Worm (Caenorhabditis elegans) whole organism, L1 larva: ENCODE data around the gene attf-3.
"Not testable (repeated sequence)": the region's sequence is repeated elsewhere in the genome, so short reads cannot be mapped to it uniquely, and the experiment has no call there.

ENCODE experiments used
- C04F5.9 ChIP-seq: sonication (generic microtip); optimal IDR thresholded peaks from 2 replicates; lab custom pipeline; 2016; ENCODE audit warnings: missing genetic modification characterization, missing compliant biosample characterization
- C34B4.2 ChIP-seq: sonication (generic microtip); optimal IDR thresholded peaks from 2 replicates; lab custom pipeline; 2017; ENCODE audit warnings: mild to moderate bottlenecking, missing genetic modification characterization, missing compliant biosample characterization
- F16B12.6 ChIP-seq: fragments of 150-350 bp; optimal IDR thresholded peaks from 2 replicates; lab custom pipeline; 2014; ENCODE audit warnings: missing biosample characterization, missing genetic modification characterization
- aha-1 ChIP-seq: fragments of 150-350 bp; optimal IDR thresholded peaks from 2 replicates; lab custom pipeline; 2014; ENCODE audit warnings: missing biosample characterization, missing genetic modification characterization
- ama-1 ChIP-seq: fragments of 150-350 bp; optimal IDR thresholded peaks from 2 replicates; lab custom pipeline; 2014
- ceh-63 ChIP-seq: fragments of 200-800 bp; sonication (Bioruptor generic); optimal IDR thresholded peaks from 2 replicates; lab custom pipeline; 2018; ENCODE audit warnings: mild to moderate bottlenecking, missing genetic modification characterization, missing compliant biosample characterization
- ceh-82 ChIP-seq, 3 experiments: fragments of 150-350 bp in 1 of 3; sonication (generic microtip) in 2 of 3; optimal IDR thresholded peaks; 2 replicates each; lab custom pipeline; 2014 to 2017; ENCODE audit warnings: missing biosample characterization in 3 of 3, missing genetic modification characterization in 3 of 3
- ceh-88 ChIP-seq: fragments of 200-800 bp; sonication (Bioruptor generic); IDR thresholded peaks from 2 replicates; pipeline ENCODE4 v1.3.6; 2022; ENCODE audit warnings: missing genetic modification characterization, missing compliant biosample characterization
- ceh-90 ChIP-seq: sonication (generic microtip); optimal IDR thresholded peaks from 2 replicates; lab custom pipeline; 2016; ENCODE audit warnings: missing genetic modification characterization, missing compliant biosample characterization
- ces-1 ChIP-seq: fragments of 150-350 bp; optimal IDR thresholded peaks from 2 replicates; lab custom pipeline; 2014; ENCODE audit warnings: missing biosample characterization, missing genetic modification reagents, missing genetic modification characterization
- dsc-1 ChIP-seq: sonication (generic microtip); optimal IDR thresholded peaks from 2 replicates; lab custom pipeline; 2016; ENCODE audit warnings: mild to moderate bottlenecking, missing genetic modification characterization, missing compliant biosample characterization
- efl-1 ChIP-seq, 4 experiments: fragments of 150-350 bp; optimal IDR thresholded peaks in 3 of 4; peaks in 1 of 4; 1 replicate in 1 of 4; 2 replicates in 3 of 4; lab custom pipeline; 2014; ENCODE audit warnings: missing biosample characterization in 2 of 4, missing genetic modification characterization in 2 of 4, missing genetic modification reagents in 2 of 4
- efl-3 ChIP-seq: fragments of 200-800 bp; sonication (Bioruptor generic); optimal IDR thresholded peaks from 2 replicates; lab custom pipeline; 2018; ENCODE audit warnings: mild to moderate bottlenecking, missing genetic modification characterization, missing compliant biosample characterization
- fkh-10 ChIP-seq: sonication (generic microtip); optimal IDR thresholded peaks from 2 replicates; lab custom pipeline; 2017; ENCODE audit warnings: missing biosample characterization, missing genetic modification reagents, missing genetic modification characterization
- fkh-4 ChIP-seq: sonication (generic microtip); optimal IDR thresholded peaks from 2 replicates; lab custom pipeline; 2016; ENCODE audit warnings: missing compliant biosample characterization, missing genetic modification characterization, borderline replicate concordance
- hlh-17 ChIP-seq: fragments of 200-800 bp; sonication (Bioruptor generic); optimal IDR thresholded peaks from 2 replicates; lab custom pipeline; 2018; ENCODE audit warnings: missing genetic modification characterization, mild to moderate bottlenecking, missing compliant biosample characterization, moderate library complexity, borderline replicate concordance
- hpl-2 ChIP-seq: fragments of 150-350 bp; optimal IDR thresholded peaks from 2 replicates; lab custom pipeline; 2014; ENCODE audit warnings: missing biosample characterization, missing genetic modification reagents, missing genetic modification characterization
- irx-1 ChIP-seq: sonication (generic microtip); optimal IDR thresholded peaks from 2 replicates; lab custom pipeline; 2016; ENCODE audit warnings: missing genetic modification characterization, missing compliant biosample characterization
- isw-1 ChIP-seq: fragments of 200-800 bp; sonication (Bioruptor generic); IDR thresholded peaks from 2 replicates; pipeline ENCODE4 v1.3.6; 2022; ENCODE audit warnings: missing genetic modification characterization, missing compliant biosample characterization
- jun-1 ChIP-seq: fragments of 150-350 bp; optimal IDR thresholded peaks from 2 replicates; lab custom pipeline; 2014; ENCODE audit warnings: missing biosample characterization, missing genetic modification reagents, missing genetic modification characterization
- lin-13 ChIP-seq: fragments of 150-350 bp; optimal IDR thresholded peaks from 2 replicates; lab custom pipeline; 2014; ENCODE audit warnings: missing biosample characterization, missing genetic modification reagents, missing genetic modification characterization
- lin-14 ChIP-seq: fragments of 200-800 bp; sonication (Bioruptor generic); optimal IDR thresholded peaks from 2 replicates; lab custom pipeline; 2018; ENCODE audit warnings: mild to moderate bottlenecking, missing genetic modification characterization, moderate library complexity, missing compliant biosample characterization
- lin-39 ChIP-seq: fragments of 150-350 bp; optimal IDR thresholded peaks from 2 replicates; lab custom pipeline; 2014; ENCODE audit warnings: missing biosample characterization, missing genetic modification reagents, missing genetic modification characterization
- lir-3 ChIP-seq: sonication (generic microtip); optimal IDR thresholded peaks from 2 replicates; lab custom pipeline; 2016; ENCODE audit warnings: mild to moderate bottlenecking, missing genetic modification characterization, moderate library complexity, missing compliant biosample characterization; ENCODE audit not compliant: poor library complexity
- mep-1 ChIP-seq: fragments of 150-350 bp; optimal IDR thresholded peaks from 2 replicates; lab custom pipeline; 2014; ENCODE audit warnings: missing biosample characterization, missing genetic modification characterization
- nhr-19 ChIP-seq: fragments of 200-800 bp; sonication (Bioruptor generic); conservative IDR thresholded peaks from 2 replicates; pipeline ENCODE4 v1.3.6; 2022; ENCODE audit warnings: missing genetic modification characterization, missing compliant biosample characterization
- nhr-237 ChIP-seq: fragments of 150-350 bp; optimal IDR thresholded peaks from 2 replicates; lab custom pipeline; 2014; ENCODE audit warnings: missing biosample characterization, missing genetic modification characterization
- nhr-28 ChIP-seq: fragments of 150-350 bp; optimal IDR thresholded peaks from 2 replicates; lab custom pipeline; 2014; ENCODE audit warnings: missing biosample characterization, missing genetic modification characterization
- nhr-71 ChIP-seq: sonication (generic microtip); optimal IDR thresholded peaks from 2 replicates; lab custom pipeline; 2016; ENCODE audit warnings: mild to moderate bottlenecking, missing genetic modification characterization, moderate library complexity, missing compliant biosample characterization
- nhr-76 ChIP-seq: sonication (generic microtip); optimal IDR thresholded peaks from 2 replicates; lab custom pipeline; 2017; ENCODE audit warnings: missing biosample characterization, missing genetic modification characterization
- nhr-77 ChIP-seq: fragments of 150-350 bp; optimal IDR thresholded peaks from 2 replicates; lab custom pipeline; 2014; ENCODE audit warnings: missing biosample characterization, missing genetic modification characterization
- pag-3 ChIP-seq: sonication (generic microtip); optimal IDR thresholded peaks from 2 replicates; lab custom pipeline; 2017; ENCODE audit warnings: missing genetic modification characterization, mild to moderate bottlenecking, missing compliant biosample characterization, antibody characterized with exemption, borderline replicate concordance; ENCODE audit not compliant: insufficient read depth
- pqm-1 ChIP-seq: sonication (generic microtip); optimal IDR thresholded peaks from 3 replicates; lab custom pipeline; 2017; ENCODE audit warnings: missing biosample characterization, missing genetic modification characterization
- skn-1 ChIP-seq: fragments of 150-350 bp; optimal IDR thresholded peaks from 2 replicates; lab custom pipeline; 2014; ENCODE audit warnings: missing biosample characterization, missing genetic modification characterization
- sox-4 ChIP-seq: sonication (generic microtip); optimal IDR thresholded peaks from 2 replicates; lab custom pipeline; 2016; ENCODE audit warnings: missing genetic modification characterization, missing compliant biosample characterization
- sptf-1 ChIP-seq: fragments of 150-350 bp; optimal IDR thresholded peaks from 2 replicates; lab custom pipeline; 2014; ENCODE audit warnings: missing biosample characterization, missing genetic modification characterization
- swsn-7 ChIP-seq: sonication (generic microtip); optimal IDR thresholded peaks from 2 replicates; lab custom pipeline; 2016; ENCODE audit warnings: missing genetic modification characterization, missing compliant biosample characterization
- tlp-1 ChIP-seq: fragments of 150-350 bp; optimal IDR thresholded peaks from 2 replicates; lab custom pipeline; 2014; ENCODE audit warnings: missing biosample characterization, missing genetic modification characterization
- unc-130 ChIP-seq: fragments of 150-350 bp; optimal IDR thresholded peaks from 2 replicates; lab custom pipeline; 2017; ENCODE audit warnings: missing biosample characterization, missing genetic modification characterization, inconsistent platforms
- unc-30 ChIP-seq: sonication (generic microtip); optimal IDR thresholded peaks from 2 replicates; lab custom pipeline; 2017; ENCODE audit warnings: missing biosample characterization, missing genetic modification characterization
- unc-86 ChIP-seq: sonication (generic microtip); optimal IDR thresholded peaks from 2 replicates; lab custom pipeline; 2016; ENCODE audit warnings: missing genetic modification characterization, missing compliant biosample characterization
- vab-15 ChIP-seq: sonication (generic microtip); optimal IDR thresholded peaks from 2 replicates; lab custom pipeline; 2017; ENCODE audit warnings: missing genotype, mild to moderate bottlenecking, missing genetic modification characterization, missing compliant biosample characterization
- ztf-11 ChIP-seq, 2 experiments: sonication (generic microtip); optimal IDR thresholded peaks; 2 replicates each; lab custom pipeline; 2016 to 2017; ENCODE audit warnings: missing genetic modification characterization in 2 of 2, missing biosample characterization in 1 of 2, missing compliant biosample characterization in 1 of 2
- ztf-4 ChIP-seq: fragments of 150-350 bp; optimal IDR thresholded peaks from 2 replicates; lab custom pipeline; 2014; ENCODE audit warnings: missing biosample characterization, missing genetic modification characterization

The attf-3 gene

ce11 chrIII:117210-117609 is 31.0 kb upstream of the attf-3 start, which contains the start of gene C29F9.5:
TSS of gene C29F9.5 (plus strand) at chrIII:117510.
- TF ChIP-seq ceh-63 (GFP tag; lab: Kevin White, UChicago) (no peak), skn-1 (tag; lab: Kevin White, UChicago) (no peak), pqm-1 (tag; lab: Kevin White, UChicago) (no peak), vab-15 (no peak), lin-39 (tag; lab: Kevin White, UChicago) (no peak), lin-13 (GFP tag; lab: Kevin White, UChicago) (no peak)

- TF ChIP-seq efl-1 (optimal IDR thresholded peaks at IDR 0.05; lab: Kevin White, UChicago): no peak
- TF ChIP-seq efl-1 (GFP tag; optimal IDR thresholded peaks at IDR 0.05 in 1 of 2; lab: Kevin White, UChicago): peak in 1 of 2 experiments; percentile 66
- no peak for TF ChIP-seq efl-3
Measured at ce11 chrIII:114603-115002, 28.4 kb upstream of the attf-3 start, which contains the start of gene C29F9.6. TSS of gene C29F9.6 (plus strand) at chrIII:114903.

- TF ChIP-seq nhr-71 (tag; lab: Kevin White, UChicago); sox-4; ces-1 (GFP tag; lab: Kevin White, UChicago): not testable (repeated sequence)
Measured at ce11 chrIII:98822-99221, 12.6 kb upstream of the attf-3 start, which contains the start of gene C29F9.9. TSS of gene C29F9.9 (minus strand) at chrIII:98922.

ce11 chrIII:97018-97417 is 10.8 kb upstream of the attf-3 start, which contains the start of gene C29F9.8:
TSS of gene C29F9.8 (minus strand) at chrIII:97118.
- TF ChIP-seq irx-1 (tag; lab: Kevin White, UChicago); mep-1 (tag; lab: Kevin White, UChicago); ama-1: not testable (repeated sequence)

- TF ChIP-seq nhr-77 (tag; lab: Kevin White, UChicago): no peak
- TF ChIP-seq jun-1: no peak
- TF ChIP-seq fkh-4 (tag; lab: Kevin White, UChicago): no peak
- peak; percentile 19; the same call in 1 of the 2 replicates for TF ChIP-seq isw-1 (GFP tag; lab: Robert Waterston, UW)
- no peak for TF ChIP-seq hpl-2 (GFP tag; lab: Kevin White, UChicago)
- no peak for TF ChIP-seq efl-3
- TF ChIP-seq nhr-76: no peak
- TF ChIP-seq efl-1 (optimal IDR thresholded peaks at IDR 0.05; lab: Kevin White, UChicago): peak; percentile 64 to 79
- TF ChIP-seq efl-1 (GFP tag; optimal IDR thresholded peaks at IDR 0.05 in 1 of 2; lab: Kevin White, UChicago): peak in 1 of 2 experiments; percentile 94
- peak; percentile 62 for TF ChIP-seq nhr-19 (GFP tag; lab: Robert Waterston, UW)
- no peak for TF ChIP-seq vab-15
- TF ChIP-seq pag-3 (tag; lab: Kevin White, UChicago): no peak
- TF ChIP-seq ceh-82 (tag; optimal IDR thresholded peaks at IDR 0.05; lab: Kevin White, UChicago): peak in 1 of 3 experiments; percentile 56
- no peak for TF ChIP-seq C04F5.9 (tag; lab: Kevin White, UChicago)
- TF ChIP-seq F16B12.6 (tag; lab: Kevin White, UChicago): no peak
- no peak for TF ChIP-seq aha-1
- no peak for TF ChIP-seq nhr-237 (tag; lab: Kevin White, UChicago)
- TF ChIP-seq swsn-7 (tag; lab: Kevin White, UChicago): peak; percentile 50
- TF ChIP-seq hlh-17 (GFP tag; lab: Kevin White, UChicago): no peak
- peak; percentile 72 for TF ChIP-seq dsc-1 (tag; lab: Kevin White, UChicago)
- no peak for TF ChIP-seq C34B4.2
- no peak for TF ChIP-seq nhr-28 (tag; lab: Kevin White, UChicago)
- TF ChIP-seq ztf-11 (tag; optimal IDR thresholded peaks at IDR 0.05; lab: Kevin White, UChicago): no peak
- TF ChIP-seq unc-30 (tag; lab: Kevin White, UChicago): no peak
- no peak for TF ChIP-seq ceh-90 (tag; lab: Kevin White, UChicago)
- TF ChIP-seq ztf-4 (tag; lab: Kevin White, UChicago): no peak
- TF ChIP-seq sptf-1: no peak
- no peak for TF ChIP-seq unc-130 (tag; lab: Kevin White, UChicago)
- no peak for TF ChIP-seq lir-3 (tag; lab: Kevin White, UChicago)
- no peak for TF ChIP-seq tlp-1 (tag; lab: Kevin White, UChicago)
- no peak for TF ChIP-seq fkh-10 (GFP tag; lab: Kevin White, UChicago)
- TF ChIP-seq lin-14 (GFP tag; lab: Kevin White, UChicago): peak; percentile 64
- TF ChIP-seq unc-86: no peak
- TF ChIP-seq nhr-71 (tag; lab: Kevin White, UChicago): peak; percentile 81
- no peak for TF ChIP-seq ceh-88 (GFP tag; lab: Robert Waterston, UW)
Measured at ce11 chrIII:96196-96595, 10.0 kb upstream of the attf-3 start.
